Worm (Caenorhabditis elegans) whole organism, mixed stage, embryonic: ENCODE measurements around the gene ech-6.

Source experiments
- cnd-1 ChIP-seq: fragments of 200-800 bp; sonication (Bioruptor generic); optimal IDR thresholded peaks from 2 replicates; lab custom pipeline; 2018; ENCODE audit warnings: mild to moderate bottlenecking, missing genetic modification characterization, missing compliant biosample characterization
- snpc-4 ChIP-seq: fragments of 150-350 bp; optimal IDR thresholded peaks from 2 replicates; lab custom pipeline; 2014; ENCODE audit warnings: missing biosample characterization, missing genetic modification characterization
- ztf-11 ChIP-seq: fragments of 150-350 bp; optimal IDR thresholded peaks from 2 replicates; lab custom pipeline; 2014; ENCODE audit warnings: missing biosample characterization, missing genetic modification characterization

- TF ChIP-seq cnd-1 (tag; lab: Kevin White, UChicago) (no peak), snpc-4 (tag; lab: Kevin White, UChicago) (no peak), ztf-11 (tag; lab: Kevin White, UChicago) (no peak)
Measured at ce11 chrIII:9789083-9789482, 36.4 kb upstream of the ech-6 start.
